Fruit fly (Drosophila melanogaster) whole organism, prepupa: Measurements from ENCODE around the gene RhoGAP71E.
A peak's percentile ranks its signal among the peaks of the same experiment; 100 is the strongest.

ENCODE experiments used
- Blimp-1 ChIP-seq: fragments of 200-800 bp; sonication (Bioruptor generic); optimal IDR thresholded peaks from 3 replicates; lab custom pipeline; 2017; ENCODE audit warnings: missing biosample characterization, missing genetic modification characterization, mild to moderate bottlenecking, moderate library complexity, missing genetic modification reagents
- CG10631 ChIP-seq: fragments of 200-800 bp; sonication (Bioruptor generic); optimal IDR thresholded peaks from 2 replicates; lab custom pipeline; 2016; ENCODE audit warnings: missing biosample characterization, missing genetic modification characterization
- CG1621 ChIP-seq: fragments of 200-800 bp; sonication (Bioruptor generic); optimal IDR thresholded peaks from 3 replicates; lab custom pipeline; 2018; ENCODE audit warnings: missing biosample characterization, mild to moderate bottlenecking, missing genetic modification characterization
- CG3032 ChIP-seq: fragments of 200-800 bp; optimal IDR thresholded peaks from 2 replicates; lab custom pipeline; 2019; ENCODE audit warnings: missing biosample characterization, mild to moderate bottlenecking, missing genetic modification characterization, moderate library complexity
- CG32006 ChIP-seq: fragments of 200-800 bp; sonication (Bioruptor generic); optimal IDR thresholded peaks from 3 replicates; lab custom pipeline; 2017; ENCODE audit warnings: missing biosample characterization, mild to moderate bottlenecking, missing genetic modification characterization
- CG3919 ChIP-seq: fragments of 200-800 bp; sonication (Bioruptor generic); optimal IDR thresholded peaks from 3 replicates; lab custom pipeline; 2016; ENCODE audit warnings: missing biosample characterization, missing genetic modification characterization
- CG4318 ChIP-seq: fragments of 200-800 bp; sonication (Bioruptor generic); optimal IDR thresholded peaks from 3 replicates; lab custom pipeline; 2017; ENCODE audit warnings: missing biosample characterization, mild to moderate bottlenecking, missing genetic modification characterization
- CG6792 ChIP-seq: fragments of 200-800 bp; sonication (Bioruptor generic); optimal IDR thresholded peaks from 3 replicates; lab custom pipeline; 2016; ENCODE audit warnings: missing biosample characterization, missing genetic modification characterization
- CG6808 ChIP-seq: fragments of 200-800 bp; sonication (Bioruptor generic); optimal IDR thresholded peaks from 3 replicates; lab custom pipeline; 2017; ENCODE audit warnings: missing biosample characterization, missing genetic modification characterization, mild to moderate bottlenecking, moderate library complexity, missing genetic modification reagents
- CG6854 ChIP-seq: fragments of 200-800 bp; sonication (Bioruptor generic); optimal IDR thresholded peaks from 2 replicates; lab custom pipeline; 2017; ENCODE audit warnings: missing biosample characterization, mild to moderate bottlenecking, missing genetic modification characterization
- CG7368 ChIP-seq: fragments of 200-800 bp; sonication (Bioruptor generic); optimal IDR thresholded peaks from 3 replicates; lab custom pipeline; 2016; ENCODE audit warnings: missing biosample characterization, missing genetic modification characterization
- CG8119 ChIP-seq: fragments of 200-800 bp; sonication (Bioruptor generic); IDR thresholded peaks from 3 replicates; pipeline ENCODE4 v1.3.6; 2022; ENCODE audit warnings: missing biosample characterization, missing genetic modification characterization
- CG8319 ChIP-seq: fragments of 200-800 bp; sonication (Bioruptor generic); optimal IDR thresholded peaks from 3 replicates; lab custom pipeline; 2016; ENCODE audit warnings: missing biosample characterization, missing genetic modification characterization
- CG8632 ChIP-seq: fragments of 200-800 bp; sonication (Bioruptor generic); optimal IDR thresholded peaks from 3 replicates; lab custom pipeline; 2016; ENCODE audit warnings: missing biosample characterization, missing genetic modification characterization
- Eip75B ChIP-seq: fragments of 200-800 bp; sonication (Bioruptor generic); optimal IDR thresholded peaks from 3 replicates; lab custom pipeline; 2016; ENCODE audit warnings: missing biosample characterization, missing genetic modification characterization
- Eip78C ChIP-seq: fragments of 200-800 bp; sonication (Bioruptor generic); peaks from one replicate; lab custom pipeline; 2016; ENCODE audit warnings: missing biosample characterization, missing genetic modification characterization
- Eip93F ChIP-seq: fragments of 200-800 bp; sonication (Bioruptor generic); optimal IDR thresholded peaks from 2 replicates; lab custom pipeline; 2016; ENCODE audit warnings: missing biosample characterization, mild to moderate bottlenecking, missing genetic modification characterization
- Ets96B ChIP-seq: fragments of 200-800 bp; optimal IDR thresholded peaks from 2 replicates; lab custom pipeline; 2019; ENCODE audit warnings: missing biosample characterization, mild to moderate bottlenecking, missing genetic modification characterization, moderate library complexity
- Gug ChIP-seq: fragments of 200-800 bp; sonication (Bioruptor generic); IDR thresholded peaks from 2 replicates; pipeline ENCODE4 v1.3.6; 2022; ENCODE audit warnings: missing biosample characterization, missing genetic modification characterization
- Hr38 ChIP-seq: sonication (Bioruptor generic); optimal IDR thresholded peaks from 2 replicates; lab custom pipeline; 2016; ENCODE audit warnings: missing biosample characterization, missing genetic modification characterization
- Hr4 ChIP-seq: fragments of 200-800 bp; sonication (Bioruptor generic); optimal IDR thresholded peaks from 3 replicates; lab custom pipeline; 2016; ENCODE audit warnings: missing biosample characterization, missing genetic modification characterization
- Lpt ChIP-seq: fragments of 200-800 bp; sonication (Bioruptor generic); optimal IDR thresholded peaks from 3 replicates; lab custom pipeline; 2016; ENCODE audit warnings: missing biosample characterization, missing genetic modification characterization
- OdsH ChIP-seq: fragments of 200-800 bp; sonication (Bioruptor generic); optimal IDR thresholded peaks from 3 replicates; lab custom pipeline; 2016; ENCODE audit warnings: missing biosample characterization, missing genetic modification characterization
- Smox ChIP-seq: fragments of 200-800 bp; sonication (Bioruptor generic); optimal IDR thresholded peaks from 3 replicates; lab custom pipeline; 2016; ENCODE audit warnings: missing biosample characterization, missing genetic modification characterization
- achi ChIP-seq: fragments of 200-800 bp; sonication (Bioruptor generic); optimal IDR thresholded peaks from 3 replicates; lab custom pipeline; 2016; ENCODE audit warnings: missing biosample characterization, missing genetic modification characterization
- dsx ChIP-seq: fragments of 200-800 bp; optimal IDR thresholded peaks from 3 replicates; lab custom pipeline; 2019; ENCODE audit warnings: missing biosample characterization, mild to moderate bottlenecking, missing genetic modification characterization, moderate library complexity; ENCODE audit not compliant: poor library complexity, severe bottlenecking
- eg ChIP-seq: fragments of 200-800 bp; sonication (Bioruptor generic); IDR thresholded peaks from 3 replicates; pipeline ENCODE4 v1.3.6; 2022; ENCODE audit warnings: missing biosample characterization, missing genetic modification characterization
- esn ChIP-seq: fragments of 200-800 bp; sonication (Bioruptor generic); optimal IDR thresholded peaks from 2 replicates; lab custom pipeline; 2016; ENCODE audit warnings: missing biosample characterization, mild to moderate bottlenecking, missing genetic modification characterization, moderate library complexity
- fd85E ChIP-seq: fragments of 200-800 bp; sonication (Bioruptor generic); optimal IDR thresholded peaks from 3 replicates; lab custom pipeline; 2016; ENCODE audit warnings: missing biosample characterization, missing genetic modification characterization
- fkh ChIP-seq: fragments of 200-800 bp; sonication (Bioruptor generic); optimal IDR thresholded peaks from 3 replicates; lab custom pipeline; 2017; ENCODE audit warnings: missing biosample characterization, mild to moderate bottlenecking, missing genetic modification characterization, moderate library complexity
- lz ChIP-seq: fragments of 200-800 bp; sonication (Bioruptor generic); optimal IDR thresholded peaks from 3 replicates; lab custom pipeline; 2016; ENCODE audit warnings: missing biosample characterization, missing genetic modification characterization
- pdm3 ChIP-seq: fragments of 200-800 bp; sonication (Bioruptor generic); optimal IDR thresholded peaks from 3 replicates; lab custom pipeline; 2016; ENCODE audit warnings: missing biosample characterization, missing genetic modification characterization
- spab ChIP-seq: fragments of 200-800 bp; sonication (Bioruptor generic); optimal IDR thresholded peaks from 2 replicates; lab custom pipeline; 2017; ENCODE audit warnings: missing biosample characterization, mild to moderate bottlenecking, missing genetic modification characterization, missing genetic modification reagents
- svp ChIP-seq: fragments of 200-800 bp; sonication (Bioruptor generic); peaks from one replicate; lab custom pipeline; 2016; ENCODE audit warnings: missing biosample characterization, missing genetic modification characterization
- vri ChIP-seq: fragments of 200-800 bp; sonication (Bioruptor generic); optimal IDR thresholded peaks from 3 replicates; lab custom pipeline; 2016; ENCODE audit warnings: missing biosample characterization, mild to moderate bottlenecking, missing genetic modification characterization

Gene RhoGAP71E

DNA sequence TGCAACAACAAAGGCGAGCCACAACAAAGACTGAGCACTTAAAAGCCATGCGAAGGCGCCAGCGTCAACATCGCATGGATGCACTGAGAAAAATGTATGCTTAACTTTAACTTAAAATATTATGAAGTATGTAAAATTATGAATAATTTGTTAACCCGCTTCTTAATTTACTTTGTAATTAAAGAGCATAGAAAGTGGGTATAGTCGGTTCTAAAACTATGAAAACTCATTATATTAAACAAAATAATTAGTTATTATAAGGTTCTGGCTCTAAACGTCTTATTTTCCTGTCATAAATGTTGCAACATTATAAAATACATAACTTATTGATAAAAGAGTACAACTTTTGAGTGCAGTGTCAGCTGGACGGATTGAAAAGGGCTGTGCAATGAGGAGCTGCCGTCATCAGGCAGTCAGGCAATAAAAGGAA is 52.9 kb downstream of the RhoGAP71E start (continued):
- TF ChIP-seq CG32006 (GFP tag; lab: Kevin White, UChicago) (peak; percentile 51), Gug (GFP tag; lab: Robert Waterston, UW) (0 out of 2 replicates have a peak, but pooled peaks have one; percentile 21), CG1621 (tag; lab: Kevin White, UChicago) (peak; percentile 3), Smox (GFP tag; lab: Kevin White, UChicago) (peak; percentile 49), CG7368 (GFP tag; lab: Kevin White, UChicago) (peak; percentile 0), Ets96B (peak; percentile 50), Hr4 (GFP tag; lab: Kevin White, UChicago) (no peak), spab (peak; percentile 29), lz (GFP tag; lab: Kevin White, UChicago) (peak; percentile 27), CG10631 (GFP tag; lab: Kevin White, UChicago) (peak; percentile 49), esn (GFP tag; lab: Kevin White, UChicago) (peak; percentile 73), Eip93F (no peak), pdm3 (peak; percentile 44), dsx (GFP tag; lab: Kevin White, UChicago) (peak; percentile 17), Blimp-1 (peak; percentile 49), fd85E (no peak), CG3919 (GFP tag; lab: Kevin White, UChicago) (peak; percentile 63)

DNA sequence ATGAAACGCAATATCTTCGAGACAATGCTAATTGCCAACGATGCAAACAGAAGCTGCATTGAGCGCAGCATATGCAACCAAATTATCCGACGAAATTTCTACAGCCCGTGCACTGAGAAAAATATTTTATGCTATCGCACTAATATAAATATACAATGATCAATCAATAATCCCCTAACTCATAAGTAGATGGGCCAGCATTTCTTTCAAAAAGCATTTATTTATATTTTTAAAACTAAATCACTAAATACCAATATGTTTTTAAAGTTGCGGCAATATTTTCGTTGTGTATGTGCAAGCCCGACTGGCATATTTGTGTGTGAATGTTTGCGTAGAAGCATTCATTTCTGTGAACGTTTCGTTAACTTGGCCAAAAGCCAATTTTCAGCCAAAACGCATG is 57.5 kb downstream of the RhoGAP71E start:
- TF ChIP-seq Hr4 (GFP tag; lab: Kevin White, UChicago) (peak; percentile 3), CG7368 (GFP tag; lab: Kevin White, UChicago) (no peak), CG3919 (GFP tag; lab: Kevin White, UChicago) (no peak), Gug (GFP tag; lab: Robert Waterston, UW) (no peak), Hr38 (no peak), CG3032 (tag; lab: Kevin White, UChicago) (no peak), achi (GFP tag; lab: Kevin White, UChicago) (no peak), CG10631 (GFP tag; lab: Kevin White, UChicago) (no peak), CG6808 (GFP tag; lab: Kevin White, UChicago) (no peak), Lpt (GFP tag; lab: Kevin White, UChicago) (no peak), svp (GFP tag; lab: Kevin White, UChicago) (peak; percentile 34), CG8119 (GFP tag; lab: Robert Waterston, UW) (0 out of 3 replicates have a peak, but pooled peaks have one; percentile 14), Eip78C (GFP tag; lab: Kevin White, UChicago) (peak; percentile 24), Eip93F (no peak), lz (GFP tag; lab: Kevin White, UChicago) (no peak), eg (no peak), Eip75B (no peak), CG8319 (no peak), CG4318 (GFP tag; lab: Kevin White, UChicago) (no peak), fkh (no peak)

DNA sequence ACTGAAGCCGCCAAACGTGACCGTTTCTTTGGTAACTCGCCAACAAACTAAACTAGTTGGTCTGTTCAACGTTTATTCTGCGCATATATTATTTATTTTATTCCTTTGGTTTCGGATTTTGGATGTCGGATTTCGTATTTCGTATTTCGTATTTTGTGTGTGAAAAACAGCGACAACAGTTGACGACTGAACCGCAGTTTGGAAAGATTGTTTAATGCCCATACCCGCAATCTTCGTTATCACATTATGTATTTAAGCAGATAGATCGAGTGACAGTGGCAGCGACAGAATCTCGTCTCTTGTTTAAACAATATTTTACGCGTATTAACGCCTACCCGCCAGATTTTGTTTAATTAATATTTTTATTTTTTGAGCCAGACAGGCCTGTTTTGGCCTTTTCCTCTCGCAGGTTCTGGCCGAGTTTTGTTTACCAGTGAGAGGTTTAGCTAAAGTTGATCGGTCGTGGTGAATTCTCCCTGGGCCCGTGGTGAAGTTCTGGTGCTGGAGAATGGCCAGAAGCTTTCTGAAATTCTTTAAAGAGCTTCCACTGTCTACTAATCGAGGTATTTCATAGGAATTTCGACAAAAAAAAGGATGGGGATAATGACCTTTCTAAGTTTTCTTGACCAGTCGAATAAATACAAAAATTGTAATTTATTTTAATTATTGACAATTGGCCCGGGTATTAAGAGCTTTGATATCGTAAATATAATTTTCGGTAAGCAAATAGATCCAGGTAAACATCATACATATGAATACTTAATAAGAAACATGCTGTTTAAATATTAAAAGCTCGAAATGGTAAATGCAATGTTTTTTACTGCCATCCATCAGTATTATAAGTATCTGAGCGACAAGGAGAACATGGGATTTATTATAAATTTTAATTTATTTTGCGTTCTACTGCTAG is 59.3 kb downstream of the RhoGAP71E start, which contains the start of the genes comm3 and CG43083:
comm3 (minus strand) TSS at position 51 of the 910 bp plus-strand sequence.
CG43083 (plus strand) TSS at position 860 of the 910 bp plus-strand sequence.
- no peak for TF ChIP-seq lz (GFP tag; lab: Kevin White, UChicago)
- no peak for TF ChIP-seq svp (GFP tag; lab: Kevin White, UChicago)
- TF ChIP-seq fkh, result peak; percentile 73
- no peak for TF ChIP-seq CG8632 (GFP tag; lab: Kevin White, UChicago)
- no peak for TF ChIP-seq fd85E
- no peak for TF ChIP-seq CG10631 (GFP tag; lab: Kevin White, UChicago)
- TF ChIP-seq dsx (GFP tag; lab: Kevin White, UChicago), result no peak
- TF ChIP-seq Eip78C (GFP tag; lab: Kevin White, UChicago), result peak; percentile 53
- TF ChIP-seq pdm3, result no peak
- TF ChIP-seq vri, result no peak
- TF ChIP-seq CG32006 (GFP tag; lab: Kevin White, UChicago), result no peak
- TF ChIP-seq OdsH, result no peak
- no peak for TF ChIP-seq CG6854 (GFP tag; lab: Kevin White, UChicago)
- no peak for TF ChIP-seq CG6792 (GFP tag; lab: Kevin White, UChicago)
